Worm (Caenorhabditis elegans) whole organism, L4/young adult: ENCODE data around the gene ins-5.

Experiments
- W03F9.2 ChIP-seq: fragments of 150-350 bp; optimal IDR thresholded peaks from 2 replicates; lab custom pipeline; 2014; ENCODE audit warnings: missing biosample characterization, missing genetic modification characterization
- dao-5 ChIP-seq: sonication (generic microtip); optimal IDR thresholded peaks from 2 replicates; lab custom pipeline; 2016; ENCODE audit warnings: missing genotype, missing genetic modification characterization, moderate library complexity, missing compliant biosample characterization
- him-1 ChIP-seq: sonication (generic microtip); optimal IDR thresholded peaks from 2 replicates; lab custom pipeline; 2016; ENCODE audit warnings: missing genotype, missing genetic modification reagents, missing genetic modification characterization, missing compliant biosample characterization

Gene ins-5

DNA sequence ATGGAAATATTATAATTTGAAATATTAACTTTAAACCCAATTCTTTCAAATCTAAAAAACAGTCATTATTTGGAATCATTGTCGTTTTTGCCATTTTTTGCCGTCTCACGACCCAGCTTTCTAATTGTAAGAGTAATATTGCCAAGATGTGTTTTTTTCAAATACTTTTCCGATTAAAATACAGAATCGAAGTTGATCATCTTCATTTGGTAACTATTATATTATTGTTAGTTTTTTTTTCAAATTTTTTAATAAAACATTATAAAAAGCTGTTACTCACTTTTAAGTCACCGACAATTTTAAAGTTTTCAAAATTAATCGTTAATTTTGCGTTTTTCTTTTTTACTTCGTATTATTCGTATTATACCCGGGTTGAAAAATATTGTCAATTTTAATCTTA, at the start of gene ins-5:
TSS of gene ins-5 (plus strand) at position 301 of the 400 bp plus-strand sequence.
- TF ChIP-seq W03F9.2 (tag; lab: Kevin White, UChicago), result no peak
- no peak for TF ChIP-seq dao-5 (tag; lab: Kevin White, UChicago)
- TF ChIP-seq him-1 (tag; lab: Kevin White, UChicago), result no peak

DNA sequence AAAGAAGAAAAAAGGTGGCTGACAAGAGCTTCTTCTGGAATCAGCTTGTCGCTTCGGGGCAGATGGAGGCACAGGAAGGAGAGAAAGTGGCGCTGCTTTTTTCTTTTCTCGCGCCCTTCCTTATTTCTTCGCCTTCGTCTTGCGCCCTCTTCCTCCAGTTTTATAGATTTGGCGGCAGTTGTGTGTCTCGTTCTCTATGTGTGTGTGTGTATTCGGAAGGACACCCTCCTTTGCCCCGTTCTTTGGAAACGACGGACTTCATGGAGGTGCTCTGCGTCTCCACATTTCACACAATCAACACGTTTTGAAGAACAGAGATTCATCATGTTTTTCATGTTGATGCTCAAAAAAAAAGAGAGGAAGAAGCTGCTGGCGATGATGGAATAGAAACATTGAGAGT, 48.7 kb upstream of the ins-5 start:
- TF ChIP-seq him-1 (tag; lab: Kevin White, UChicago), result no peak
- no peak for TF ChIP-seq W03F9.2 (tag; lab: Kevin White, UChicago)

DNA sequence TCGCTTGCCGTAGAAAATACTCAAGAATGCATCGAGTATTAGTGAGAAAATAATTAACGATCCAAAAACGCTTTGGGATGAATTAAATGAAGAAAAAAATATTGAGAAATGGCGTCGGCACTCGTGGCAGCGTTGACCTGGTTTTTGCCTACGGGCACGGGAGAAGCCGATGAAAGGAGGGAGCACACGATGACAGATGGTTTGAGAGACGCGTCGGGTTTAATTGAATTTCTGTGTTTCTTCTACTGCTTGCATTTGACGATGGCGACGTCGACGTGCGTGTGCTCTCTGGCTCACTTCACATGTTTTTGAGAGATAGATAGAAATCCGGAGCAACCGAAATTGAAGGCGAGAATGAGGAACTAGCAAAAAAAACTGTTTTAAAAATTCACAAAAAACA, 46.7 kb upstream of the ins-5 start:
- no peak for TF ChIP-seq him-1 (tag; lab: Kevin White, UChicago)
- TF ChIP-seq dao-5 (tag; lab: Kevin White, UChicago), result no peak
- TF ChIP-seq W03F9.2 (tag; lab: Kevin White, UChicago), result no peak

DNA sequence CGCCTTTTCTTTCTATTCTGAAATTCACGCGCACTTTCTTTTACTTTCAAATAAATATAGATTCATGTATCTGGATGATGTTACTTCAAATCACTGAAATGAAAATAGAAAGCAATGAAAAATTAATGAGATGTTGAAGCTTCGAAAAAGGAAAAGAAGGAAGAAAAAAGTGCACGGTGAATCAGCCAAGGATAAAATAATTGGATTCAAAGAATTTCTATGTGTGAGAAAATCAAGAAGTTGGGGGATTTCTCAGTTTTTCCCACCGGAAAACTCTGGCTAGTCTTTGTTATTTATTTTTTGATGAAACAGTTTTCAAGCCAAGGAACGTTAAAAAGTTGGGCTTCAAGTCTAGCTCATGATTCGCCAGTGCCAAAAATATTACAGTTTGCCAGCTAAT, 45.6 kb upstream of the ins-5 start:
- no peak for TF ChIP-seq him-1 (tag; lab: Kevin White, UChicago)
- TF ChIP-seq dao-5 (tag; lab: Kevin White, UChicago), result no peak
- TF ChIP-seq W03F9.2 (tag; lab: Kevin White, UChicago), result no peak

DNA sequence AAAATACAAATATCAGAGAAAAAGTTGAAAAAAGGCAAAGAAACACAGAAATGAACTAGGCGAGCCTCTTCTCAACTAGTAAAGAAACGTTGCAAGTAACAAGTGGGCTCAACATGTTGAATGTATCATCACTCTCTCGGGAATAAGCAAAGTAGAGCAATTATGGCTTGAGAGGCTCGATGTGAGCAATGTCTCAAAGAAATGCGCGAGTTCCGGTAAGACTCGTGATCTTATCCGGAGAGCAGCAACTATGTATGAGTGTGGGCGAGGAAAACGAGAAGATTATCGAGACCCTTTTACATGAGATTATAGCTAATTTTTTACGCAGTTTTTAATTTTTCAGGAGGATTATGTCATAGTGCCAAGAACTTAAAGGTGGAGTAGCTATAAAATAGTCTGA, 45.1 kb upstream of the ins-5 start:
- TF ChIP-seq him-1 (tag; lab: Kevin White, UChicago) (no peak), W03F9.2 (tag; lab: Kevin White, UChicago) (no peak), dao-5 (tag; lab: Kevin White, UChicago) (no peak)

DNA sequence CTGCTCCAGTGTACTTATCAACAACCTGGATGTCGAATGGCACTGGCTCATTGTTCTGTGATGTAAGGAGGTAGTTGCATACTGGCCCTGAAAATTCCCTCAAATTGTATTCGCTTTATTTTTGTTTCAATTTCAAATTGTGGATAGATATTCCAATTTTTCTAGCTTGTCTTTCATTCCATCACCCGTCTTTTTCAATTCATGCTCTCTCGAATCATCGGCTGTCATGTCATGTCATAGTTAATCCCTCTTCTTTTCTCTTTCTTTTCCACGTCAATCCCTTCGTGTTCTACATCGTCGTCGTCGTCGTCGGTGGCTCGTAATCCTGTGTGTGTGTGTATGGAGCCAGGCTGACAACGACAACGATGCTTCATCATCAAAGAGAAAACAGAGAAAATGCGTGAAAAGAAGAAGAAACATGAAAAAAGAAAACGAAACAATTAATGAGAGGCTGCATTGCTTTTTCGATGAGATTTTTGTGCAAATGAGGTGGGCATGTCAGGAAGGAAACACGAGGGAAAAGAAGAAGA, 41.7 kb upstream of the ins-5 start:
- peak; percentile 6 for TF ChIP-seq him-1 (tag; lab: Kevin White, UChicago)
- TF ChIP-seq dao-5 (tag; lab: Kevin White, UChicago), result no peak
- TF ChIP-seq W03F9.2 (tag; lab: Kevin White, UChicago), result no peak

DNA sequence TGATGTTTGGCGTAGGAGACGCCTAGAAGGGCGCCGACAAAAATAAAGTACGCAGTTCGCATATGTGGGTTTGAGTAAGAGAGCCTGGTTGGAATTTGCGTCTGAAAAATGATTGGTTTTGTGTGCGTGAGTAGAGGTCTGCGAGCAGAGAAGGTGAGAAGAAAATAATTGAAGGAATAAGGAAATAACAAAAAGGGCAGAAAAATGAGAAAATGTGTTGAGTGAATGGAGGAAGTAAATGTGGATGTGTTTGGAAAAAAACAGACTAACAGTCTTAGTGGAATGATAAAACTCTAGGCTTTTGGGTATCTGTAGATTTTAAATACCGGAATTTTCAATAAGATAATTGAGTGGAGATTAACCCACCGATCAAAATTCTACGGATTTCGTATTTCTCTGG, 40.8 kb upstream of the ins-5 start, which contains the start of gene casy-1:
TSS of gene casy-1 (minus strand) at position 101 of the 400 bp plus-strand sequence.
- TF ChIP-seq dao-5 (tag; lab: Kevin White, UChicago) (no peak), him-1 (tag; lab: Kevin White, UChicago) (no peak), W03F9.2 (tag; lab: Kevin White, UChicago) (no peak)

DNA sequence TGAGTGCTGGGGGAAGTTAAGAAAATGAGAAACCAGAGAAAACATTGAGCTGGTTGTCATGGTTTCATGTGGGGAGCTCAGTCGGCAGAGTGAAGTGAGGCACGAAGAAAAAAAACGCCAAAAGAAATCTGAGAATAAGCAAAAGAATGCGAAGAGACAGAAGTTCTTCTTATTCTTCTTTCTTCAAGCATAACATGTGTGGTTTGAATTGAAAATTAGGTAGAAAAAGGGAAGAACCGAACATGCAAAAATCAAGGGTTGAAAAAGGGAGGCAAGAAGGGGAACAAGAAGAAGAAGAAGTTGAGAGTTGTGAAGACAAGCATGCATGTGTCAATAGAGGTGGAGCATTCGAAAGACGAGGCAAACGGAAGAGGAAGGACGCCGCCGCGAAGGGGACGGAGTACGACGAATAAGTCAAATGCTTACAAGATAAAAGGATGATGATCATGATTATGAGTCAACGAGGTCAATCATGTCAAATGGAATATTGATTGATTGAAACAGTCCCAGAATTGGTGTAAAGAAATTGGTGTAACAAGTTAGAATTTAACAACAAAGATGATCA, 39.5 kb upstream of the ins-5 start:
- no peak for TF ChIP-seq W03F9.2 (tag; lab: Kevin White, UChicago)
- TF ChIP-seq him-1 (tag; lab: Kevin White, UChicago), result no peak
- no peak for TF ChIP-seq dao-5 (tag; lab: Kevin White, UChicago)

DNA sequence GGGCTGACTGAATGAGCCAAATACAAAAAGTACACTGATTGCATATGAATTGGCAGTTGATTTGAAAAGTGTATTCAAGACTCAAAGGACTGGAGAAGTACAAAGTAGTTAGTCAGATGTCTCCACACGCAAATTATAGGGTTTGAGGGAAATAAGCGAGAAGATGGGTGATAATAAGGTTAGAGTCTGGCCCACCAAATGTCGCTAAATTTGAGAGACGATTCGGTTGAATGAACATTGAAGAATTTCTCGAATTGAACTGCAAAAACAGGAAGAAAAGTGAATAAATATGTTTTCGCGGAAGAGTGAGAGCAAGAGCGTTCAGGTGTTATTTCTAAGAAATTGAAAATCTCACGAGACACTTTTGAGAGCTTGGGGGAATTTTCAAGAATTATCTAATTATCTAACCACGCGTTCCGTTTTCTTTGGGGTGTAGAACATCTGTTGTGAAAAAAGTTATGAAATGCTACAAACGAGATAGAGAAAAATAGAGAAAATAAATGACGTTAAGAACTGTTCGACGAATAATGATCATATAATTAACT, 37.7 kb upstream of the ins-5 start:
- TF ChIP-seq dao-5 (tag; lab: Kevin White, UChicago), result no peak
- no peak for TF ChIP-seq him-1 (tag; lab: Kevin White, UChicago)
- no peak for TF ChIP-seq W03F9.2 (tag; lab: Kevin White, UChicago)

DNA sequence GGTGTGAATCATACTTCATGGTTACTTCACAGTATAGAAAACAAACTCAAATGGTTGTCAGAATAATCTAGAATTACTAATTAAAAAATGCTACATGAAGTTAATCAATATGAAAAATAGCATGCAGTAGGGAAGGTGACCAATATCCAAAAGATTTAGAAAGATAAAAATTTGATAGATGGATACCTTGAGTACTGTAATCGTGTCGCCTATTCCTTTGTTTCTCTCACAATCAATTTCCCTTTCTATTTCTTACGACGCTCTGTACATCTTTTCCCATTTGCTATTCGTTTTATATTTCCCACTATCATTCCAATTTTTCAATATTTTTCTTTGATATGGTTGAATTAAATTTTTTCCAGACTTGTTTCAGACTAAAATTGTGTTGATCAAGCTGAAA, 36.0 kb upstream of the ins-5 start, which contains the start of gene B0034.7:
TSS of gene B0034.7 (plus strand) at position 301 of the 400 bp plus-strand sequence.
- no peak for TF ChIP-seq dao-5 (tag; lab: Kevin White, UChicago)
- TF ChIP-seq W03F9.2 (tag; lab: Kevin White, UChicago), result no peak
- no peak for TF ChIP-seq him-1 (tag; lab: Kevin White, UChicago)

DNA sequence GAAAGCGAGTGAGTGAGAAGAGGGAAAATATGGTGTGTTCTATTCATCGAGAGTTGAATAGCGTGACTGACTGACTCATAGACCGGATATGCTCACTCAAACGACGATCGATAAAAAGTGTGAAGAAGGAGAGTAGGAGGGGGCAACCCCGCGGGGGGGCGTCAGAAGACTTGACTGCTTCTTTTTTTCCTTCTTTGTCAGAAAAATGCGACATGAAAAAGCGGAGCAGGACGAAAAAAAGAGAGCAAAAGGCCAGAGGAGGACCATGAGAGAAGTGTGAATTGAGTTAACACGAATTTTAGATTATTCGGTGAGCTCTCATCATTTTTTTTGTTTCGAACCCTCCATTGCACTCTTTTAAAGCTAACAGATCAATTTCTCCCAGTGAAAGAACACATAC, 35.0 kb upstream of the ins-5 start:
- TF ChIP-seq dao-5 (tag; lab: Kevin White, UChicago) (no peak), him-1 (tag; lab: Kevin White, UChicago) (no peak), W03F9.2 (tag; lab: Kevin White, UChicago) (no peak)

DNA sequence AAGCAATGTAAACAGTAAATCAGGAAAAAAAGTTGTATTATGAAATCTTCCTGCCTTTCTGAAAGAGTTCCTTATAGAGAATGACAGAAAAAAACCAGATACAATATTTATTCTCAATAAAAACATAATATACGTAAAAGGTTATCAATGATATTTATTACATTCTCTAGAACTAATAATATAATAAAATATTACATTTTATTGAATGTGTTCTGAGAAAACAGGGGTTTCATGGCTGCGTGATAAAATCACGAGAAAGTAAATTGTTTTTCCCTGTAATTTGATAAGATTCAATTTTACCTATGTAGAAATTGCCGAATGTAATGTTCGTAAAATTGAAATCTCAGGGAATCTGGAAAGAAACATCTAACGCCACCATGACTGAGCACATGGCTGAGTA, 32.4 kb upstream of the ins-5 start:
- TF ChIP-seq him-1 (tag; lab: Kevin White, UChicago) (no peak), W03F9.2 (tag; lab: Kevin White, UChicago) (no peak), dao-5 (tag; lab: Kevin White, UChicago) (no peak)

DNA sequence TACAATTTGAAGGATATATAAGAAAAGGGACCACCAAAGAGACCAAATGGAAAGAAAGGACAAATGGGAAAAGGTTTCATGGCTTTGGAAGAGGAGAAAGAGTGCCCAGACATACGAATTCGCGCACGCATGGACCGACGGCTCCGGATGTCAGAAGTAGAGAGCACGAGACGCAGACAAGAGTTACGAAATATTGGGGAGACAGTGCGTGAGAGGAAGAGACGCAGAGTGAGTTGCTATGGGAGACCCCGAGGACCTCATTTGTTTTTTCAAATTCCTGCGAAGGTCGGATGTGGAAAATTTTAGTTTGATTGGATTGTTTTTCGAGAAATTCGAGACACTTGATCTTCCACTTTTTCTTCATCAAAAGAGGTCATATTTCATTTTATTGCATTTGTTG, 30.7 kb upstream of the ins-5 start:
- TF ChIP-seq him-1 (tag; lab: Kevin White, UChicago) (peak; percentile 18), dao-5 (tag; lab: Kevin White, UChicago) (no peak)

DNA sequence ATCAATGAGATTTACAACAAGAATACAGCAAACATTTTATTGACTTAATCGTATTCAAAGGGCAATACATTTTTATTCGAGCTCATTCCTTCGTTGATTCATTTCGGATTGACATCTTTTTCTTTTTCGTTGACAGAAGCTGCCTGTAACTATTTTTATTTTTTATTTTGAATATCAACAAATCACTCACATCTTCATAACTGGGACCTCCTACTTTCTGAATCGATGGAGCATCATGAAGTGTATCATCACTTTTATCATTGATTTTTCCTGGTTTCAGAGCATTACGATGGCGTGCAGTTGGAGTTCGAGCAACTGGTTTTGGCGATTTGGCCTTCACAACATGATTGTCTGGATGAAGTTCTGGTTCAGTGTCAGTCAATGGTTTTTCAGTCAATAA, 29.3 kb upstream of the ins-5 start, which contains the start of gene B0034.1:
TSS of gene B0034.1 (plus strand) at position 301 of the 400 bp plus-strand sequence.
- no peak for TF ChIP-seq W03F9.2 (tag; lab: Kevin White, UChicago)
- TF ChIP-seq him-1 (tag; lab: Kevin White, UChicago), result no peak
- TF ChIP-seq dao-5 (tag; lab: Kevin White, UChicago), result no peak
